Fruit fly (Drosophila melanogaster): Measurements from ENCODE around the gene Asciz.

Asciz gene

dm6 chr3L:3141411-3141810 lies 24.6 kb downstream of the Asciz start (continued):
- TF ChIP-seq kni (GFP tag; optimal IDR thresholded peaks at IDR 0.05) (peak; percentile 87), slbo (GFP tag; IDR thresholded peaks at IDR 0.05) (no peak), cato (GFP tag; optimal IDR thresholded peaks at IDR 0.05; ENCODE audit: borderline replicate concordance) (no peak), Ets97D (GFP tag; optimal IDR thresholded peaks at IDR 0.05) (no peak), CG1792 (GFP tag; optimal IDR thresholded peaks at IDR 0.05) (no peak), CG8290 (GFP tag; optimal IDR thresholded peaks at IDR 0.05) (no peak), CG8290 (tag; optimal IDR thresholded peaks at IDR 0.05) (peak in 1 of 2 experiments; percentile 38), stc (GFP tag; IDR thresholded peaks at IDR 0.05) (no peak), odd (GFP tag; optimal IDR thresholded peaks at IDR 0.05) (no peak), Spps (tag; optimal IDR thresholded peaks at IDR 0.05) (peak; percentile 59), croc (GFP tag; conservative IDR thresholded peaks at IDR 0.05) (no peak), CG10565 (GFP tag; optimal IDR thresholded peaks at IDR 0.05) (no peak), CG18599 (GFP tag; optimal IDR thresholded peaks at IDR 0.05) (no peak), MBD-R2 (GFP tag; IDR thresholded peaks at IDR 0.05) (no peak), CG17385 (GFP tag; optimal IDR thresholded peaks at IDR 0.05) (no peak), dm (GFP tag; optimal IDR thresholded peaks at IDR 0.05) (no peak), CG18011 (GFP tag; optimal IDR thresholded peaks at IDR 0.05) (no peak), usp (GFP tag; optimal IDR thresholded peaks at IDR 0.05) (no peak), az2 (GFP tag; optimal IDR thresholded peaks at IDR 0.05) (no peak), Hmx (GFP tag; optimal IDR thresholded peaks at IDR 0.05) (no peak), ems (GFP tag; optimal IDR thresholded peaks at IDR 0.05) (no peak), CG2120 (GFP tag; optimal IDR thresholded peaks at IDR 0.05) (no peak), CG8388 (GFP tag; optimal IDR thresholded peaks at IDR 0.05) (no peak), gfzf (GFP tag; optimal IDR thresholded peaks at IDR 0.05) (no peak), CG2889 (GFP tag; IDR thresholded peaks at IDR 0.05) (no peak), CG11456 (GFP tag; IDR thresholded peaks at IDR 0.05) (no peak), CG13287 (GFP tag; IDR thresholded peaks at IDR 0.05; ENCODE audit: partially characterized antibody) (no peak), CG9797 (GFP tag; optimal IDR thresholded peaks at IDR 0.05) (no peak), eyg (GFP tag; optimal IDR thresholded peaks at IDR 0.05) (no peak), bowl (GFP tag; IDR thresholded peaks at IDR 0.05) (no peak), CG2678 (tag; optimal IDR thresholded peaks at IDR 0.05) (no peak), NC2β (GFP tag; optimal IDR thresholded peaks at IDR 0.05) (no peak), Gsc (GFP tag; IDR thresholded peaks at IDR 0.05) (no peak), pan (optimal IDR thresholded peaks at IDR 0.05) (no peak), pan (GFP tag; optimal IDR thresholded peaks at IDR 0.05 in 1 of 2, IDR thresholded peaks at IDR 0.05 in 1 of 2) (no peak), ind (GFP tag; optimal IDR thresholded peaks at IDR 0.05) (no peak), trh (GFP tag; optimal IDR thresholded peaks at IDR 0.05) (no peak), ci (GFP tag; IDR thresholded peaks at IDR 0.05) (no peak), CG7745 (tag; optimal IDR thresholded peaks at IDR 0.05) (peak; percentile 64), jumu (GFP tag; optimal IDR thresholded peaks at IDR 0.05) (no peak), CG11085 (GFP tag; IDR thresholded peaks at IDR 0.05) (no peak), HLH3B (GFP tag; IDR thresholded peaks at IDR 0.05) (no peak), CG10274 (GFP tag; optimal IDR thresholded peaks at IDR 0.05) (no peak), pzg (GFP tag; optimal IDR thresholded peaks at IDR 0.05) (no peak), HLH54F (GFP tag; optimal IDR thresholded peaks at IDR 0.05) (no peak), CG4328 (GFP tag; optimal IDR thresholded peaks at IDR 0.05) (no peak), CG12744 (GFP tag; optimal IDR thresholded peaks at IDR 0.05) (no peak), Mrtf (GFP tag; IDR thresholded peaks at IDR 0.05) (no peak), NK7.1 (GFP tag; optimal IDR thresholded peaks at IDR 0.05) (no peak), sens (GFP tag) (peak; percentile 56), Awh (GFP tag; IDR thresholded peaks at IDR 0.05) (no peak), unpg (GFP tag; optimal IDR thresholded peaks at IDR 0.05) (no peak), B-H1 (GFP tag; IDR thresholded peaks at IDR 0.05) (no peak; the same call in 2 of the 3 replicates), pho (GFP tag; optimal IDR thresholded peaks at IDR 0.05) (no peak)
